Worm (Caenorhabditis elegans): Measurements from ENCODE around the gene akap-1.

Gene akap-1

ce11 chrIII:6402810-6403209, 49.6 kb downstream of the akap-1 start:
- TF ChIP-seq unc-62 (GFP tag; optimal IDR thresholded peaks at IDR 0.05) (no peak), dpl-1 (GFP tag; optimal IDR thresholded peaks at IDR 0.05) (no peak), aha-1 (tag; optimal IDR thresholded peaks at IDR 0.05) (no peak), nhr-76 (tag; optimal IDR thresholded peaks at IDR 0.05) (no peak), unc-30 (tag; optimal IDR thresholded peaks at IDR 0.05) (no peak), nhr-28 (tag; optimal IDR thresholded peaks at IDR 0.05) (no peak), C04F5.9 (tag; optimal IDR thresholded peaks at IDR 0.05) (no peak)

ce11 chrIII:6405121-6405520, 51.9 kb downstream of the akap-1 start:
- TF ChIP-seq skn-1 (tag; optimal IDR thresholded peaks at IDR 0.05) (peak; percentile 29), Y116A8C.19 (tag; optimal IDR thresholded peaks at IDR 0.05; ENCODE audit: borderline replicate concordance) (no peak), ztf-4 (tag; optimal IDR thresholded peaks at IDR 0.05) (peak; percentile 36), sup-37 (GFP tag; optimal IDR thresholded peaks at IDR 0.05) (no peak), snu-23 (GFP tag; optimal IDR thresholded peaks at IDR 0.05) (peak; percentile 63), mab-9 (GFP tag; IDR thresholded peaks at IDR 0.05) (no peak), lir-3 (tag; optimal IDR thresholded peaks at IDR 0.05; ENCODE audit: poor library complexity) (peak; percentile 4), unc-98 (GFP tag; IDR thresholded peaks at IDR 0.05) (no peak), nhr-19 (GFP tag; conservative IDR thresholded peaks at IDR 0.05) (peak; percentile 39), nhr-20 (tag; optimal IDR thresholded peaks at IDR 0.05) (peak; percentile 30), ceh-8 (GFP tag; optimal IDR thresholded peaks at IDR 0.05) (no peak), nhr-71 (tag; optimal IDR thresholded peaks at IDR 0.05) (peak; percentile 80), lsy-2 (tag; optimal IDR thresholded peaks at IDR 0.05) (peak; percentile 43 to 57), C16A3.4 (tag; optimal IDR thresholded peaks at IDR 0.05) (peak; percentile 4), nhr-76 (tag; optimal IDR thresholded peaks at IDR 0.05) (no peak), mep-1 (tag; optimal IDR thresholded peaks at IDR 0.05) (peak; percentile 10), lin-14 (GFP tag; optimal IDR thresholded peaks at IDR 0.05) (peak; percentile 71), rnt-1 (tag; optimal IDR thresholded peaks at IDR 0.05) (peak; percentile 65)

ce11 chrIII:6406829-6407228, 53.6 kb downstream of the akap-1 start, which contains the start of gene let-756:
let-756 (plus strand) TSS chrIII:6407129.
- no peak for TF ChIP-seq nhr-19 (GFP tag; conservative IDR thresholded peaks at IDR 0.05)
- no peak for TF ChIP-seq mef-2 (tag; optimal IDR thresholded peaks at IDR 0.05)
- no peak for TF ChIP-seq snpc-4 (tag; optimal IDR thresholded peaks at IDR 0.05)
- no peak for TF ChIP-seq sox-4 (tag; optimal IDR thresholded peaks at IDR 0.05)
- TF ChIP-seq aha-1 (tag; optimal IDR thresholded peaks at IDR 0.05): no peak
- TF ChIP-seq zip-4 (GFP tag; optimal IDR thresholded peaks at IDR 0.05): no peak
- no peak for TF ChIP-seq elt-2 (tag; optimal IDR thresholded peaks at IDR 0.05)
- no peak for TF ChIP-seq ceh-63 (GFP tag; optimal IDR thresholded peaks at IDR 0.05)
- TF ChIP-seq nhr-28 (tag; optimal IDR thresholded peaks at IDR 0.05): no peak
- no peak for TF ChIP-seq C04F5.9 (tag; optimal IDR thresholded peaks at IDR 0.05)
- TF ChIP-seq mep-1 (tag; optimal IDR thresholded peaks at IDR 0.05): no peak
- TF ChIP-seq aly-2 (tag; optimal IDR thresholded peaks at IDR 0.05): no peak
- no peak for TF ChIP-seq unc-30 (tag; optimal IDR thresholded peaks at IDR 0.05)
- TF ChIP-seq egl-27 (tag; optimal IDR thresholded peaks at IDR 0.05): no peak
- TF ChIP-seq C34B4.2 (tag; optimal IDR thresholded peaks at IDR 0.05): no peak

ce11 chrIII:6411430-6411829, 58.2 kb downstream of the akap-1 start:
- no peak for TF ChIP-seq mab-9 (GFP tag; IDR thresholded peaks at IDR 0.05)
- peak in 1 of 6 experiments; percentile 32 for TF ChIP-seq elt-3 (tag; optimal IDR thresholded peaks at IDR 0.05)
- TF ChIP-seq pax-3 (tag; optimal IDR thresholded peaks at IDR 0.05): no peak
- no peak for TF ChIP-seq dsc-1 (tag; optimal IDR thresholded peaks at IDR 0.05)
- peak; percentile 33 for TF ChIP-seq blmp-1 (tag; optimal IDR thresholded peaks at IDR 0.05)
- peak in 1 of 2 experiments; percentile 29 for TF ChIP-seq lin-35 (GFP tag; optimal IDR thresholded peaks at IDR 0.05)
- TF ChIP-seq tlp-1 (tag; optimal IDR thresholded peaks at IDR 0.05): no peak
- peak; percentile 35 for TF ChIP-seq nhr-71 (tag; optimal IDR thresholded peaks at IDR 0.05)
- TF ChIP-seq skn-1 (tag; optimal IDR thresholded peaks at IDR 0.05): no peak
- no peak for TF ChIP-seq zip-4 (GFP tag; optimal IDR thresholded peaks at IDR 0.05)
- TF ChIP-seq lsy-2 (tag; optimal IDR thresholded peaks at IDR 0.05): peak in 1 of 2 experiments; percentile 51
- TF ChIP-seq elt-2 (tag; optimal IDR thresholded peaks at IDR 0.05): peak; percentile 25
- peak; percentile 61 for TF ChIP-seq nhr-85 (tag)
- TF ChIP-seq mef-2 (tag; optimal IDR thresholded peaks at IDR 0.05): no peak
- TF ChIP-seq Y116A8C.19 (tag; optimal IDR thresholded peaks at IDR 0.05; ENCODE audit: borderline replicate concordance): no peak
- no peak for TF ChIP-seq ceh-90 (tag; optimal IDR thresholded peaks at IDR 0.05)
- peak; percentile 13 for TF ChIP-seq C16A3.4 (tag; optimal IDR thresholded peaks at IDR 0.05)
- TF ChIP-seq snu-23 (GFP tag; optimal IDR thresholded peaks at IDR 0.05): peak; percentile 11
